Worm (Caenorhabditis elegans) whole organism, early embryonic: ENCODE data around the gene F59A7.7.

Experiments
- B0310.2 ChIP-seq: sonication (generic microtip); optimal IDR thresholded peaks from 2 replicates; lab custom pipeline; 2016; ENCODE audit warnings: mild to moderate bottlenecking, missing genetic modification characterization, missing compliant biosample characterization
- F13C5.2 ChIP-seq: sonication (generic microtip); optimal IDR thresholded peaks from 2 replicates; lab custom pipeline; 2017; ENCODE audit warnings: mild to moderate bottlenecking, missing genetic modification characterization, inconsistent platforms, missing compliant biosample characterization
- aly-1 ChIP-seq: sonication (generic microtip); optimal IDR thresholded peaks from 2 replicates; lab custom pipeline; 2016; ENCODE audit warnings: missing genetic modification characterization, missing compliant biosample characterization
- ama-1 ChIP-seq: fragments of 150-350 bp; optimal IDR thresholded peaks from 2 replicates; lab custom pipeline; 2014
- ceh-13 ChIP-seq: fragments of 200-800 bp; sonication (Bioruptor generic); optimal IDR thresholded peaks from 2 replicates; lab custom pipeline; 2018; ENCODE audit warnings: mild to moderate bottlenecking, missing genetic modification characterization, missing compliant biosample characterization
- ceh-36 ChIP-seq: sonication (generic microtip); optimal IDR thresholded peaks from 2 replicates; lab custom pipeline; 2016; ENCODE audit warnings: missing genetic modification characterization, inconsistent platforms, missing compliant biosample characterization
- ets-7 ChIP-seq: sonication (generic microtip); optimal IDR thresholded peaks from 2 replicates; lab custom pipeline; 2016; ENCODE audit warnings: missing genotype, missing genetic modification characterization, missing compliant biosample characterization
- flt-1 ChIP-seq: fragments of 200-800 bp; sonication (Bioruptor generic); IDR thresholded peaks from 2 replicates; pipeline ENCODE4 v1.3.6; 2022; ENCODE audit warnings: missing genetic modification characterization, missing compliant biosample characterization
- hmbx-1 ChIP-seq: sonication (generic microtip); optimal IDR thresholded peaks from 2 replicates; lab custom pipeline; 2016; ENCODE audit warnings: mild to moderate bottlenecking, missing genetic modification characterization, missing compliant biosample characterization
- hmg-4 ChIP-seq: fragments of 200-800 bp; sonication (Bioruptor generic); optimal IDR thresholded peaks from 2 replicates; lab custom pipeline; 2018; ENCODE audit warnings: mild to moderate bottlenecking, missing genetic modification characterization, missing compliant biosample characterization
- hnd-1 ChIP-seq: sonication (generic microtip); optimal IDR thresholded peaks from 2 replicates; lab custom pipeline; 2016; ENCODE audit warnings: missing genetic modification characterization, missing compliant biosample characterization
- pes-1 ChIP-seq: fragments of 200-800 bp; sonication (Bioruptor generic); IDR thresholded peaks from 2 replicates; pipeline ENCODE4 v1.3.6; 2022; ENCODE audit warnings: missing genetic modification reagents, missing genetic modification characterization, missing compliant biosample characterization
- scrt-1 ChIP-seq: fragments of 200-800 bp; sonication (Bioruptor generic); IDR thresholded peaks from 2 replicates; pipeline ENCODE4 v1.3.6; 2022; ENCODE audit warnings: missing genetic modification characterization, missing compliant biosample characterization
- sea-1 ChIP-seq: fragments of 200-800 bp; sonication (Bioruptor generic); conservative IDR thresholded peaks from 2 replicates; pipeline ENCODE4 v1.3.6; 2022; ENCODE audit warnings: missing genetic modification characterization, missing compliant biosample characterization
- tbx-11 ChIP-seq: fragments of 200-800 bp; sonication (Bioruptor generic); IDR thresholded peaks from 2 replicates; pipeline ENCODE4 v1.3.6; 2022; ENCODE audit warnings: missing genetic modification characterization, missing compliant biosample characterization
- tbx-37 ChIP-seq: fragments of 200-800 bp; sonication (Bioruptor generic); conservative IDR thresholded peaks from 2 replicates; pipeline ENCODE4 v1.3.6; 2022; ENCODE audit warnings: missing genetic modification reagents, missing genetic modification characterization, missing compliant biosample characterization
- tra-4 ChIP-seq: sonication (generic microtip); optimal IDR thresholded peaks from 2 replicates; lab custom pipeline; 2017; ENCODE audit warnings: missing genetic modification characterization, missing compliant biosample characterization

The F59A7.7 gene

ce11 chrV:1978968-1979367 is 32.9 kb upstream of the F59A7.7 start, which contains the start of gene T08B1.4:
TSS of gene T08B1.4 (plus strand) at chrV:1979268.
- TF ChIP-seq ceh-13 (GFP tag; lab: Kevin White, UChicago) (no peak), ama-1 (lab: Kevin White, UChicago) (no peak), tbx-37 (GFP tag; lab: Robert Waterston, UW) (no peak), hmbx-1 (no peak), tra-4 (no peak), ceh-36 (no peak), pes-1 (GFP tag; lab: Robert Waterston, UW) (no peak), sea-1 (no peak), F13C5.2 (no peak), flt-1 (GFP tag; lab: Robert Waterston, UW) (no peak), tbx-11 (GFP tag; lab: Robert Waterston, UW) (no peak), scrt-1 (GFP tag; lab: Robert Waterston, UW) (no peak), aly-1 (no peak), hmg-4 (GFP tag; lab: Kevin White, UChicago) (no peak), ets-7 (no peak), B0310.2 (tag; lab: Kevin White, UChicago) (no peak), hnd-1 (tag; lab: Kevin White, UChicago) (no peak)

- TF ChIP-seq hnd-1 (tag; lab: Kevin White, UChicago): no peak
- no peak for TF ChIP-seq ama-1 (lab: Kevin White, UChicago)
- TF ChIP-seq B0310.2 (tag; lab: Kevin White, UChicago): no peak
- no peak for TF ChIP-seq aly-1
- no peak for TF ChIP-seq hmg-4 (GFP tag; lab: Kevin White, UChicago)
- no peak for TF ChIP-seq flt-1 (GFP tag; lab: Robert Waterston, UW)
- TF ChIP-seq ets-7: no peak
- TF ChIP-seq ceh-13 (GFP tag; lab: Kevin White, UChicago): no peak
- TF ChIP-seq pes-1 (GFP tag; lab: Robert Waterston, UW): no peak
- TF ChIP-seq scrt-1 (GFP tag; lab: Robert Waterston, UW): no peak
- TF ChIP-seq tbx-37 (GFP tag; lab: Robert Waterston, UW): no peak
- TF ChIP-seq ceh-36: no peak
- TF ChIP-seq tra-4: no peak
- no peak for TF ChIP-seq tbx-11 (GFP tag; lab: Robert Waterston, UW)
Observed at ce11 chrV:1986954-1987353, 24.9 kb upstream of the F59A7.7 start, which contains the start of gene T08B1.1. TSS of gene T08B1.1 (minus strand) at chrV:1987045.

- TF ChIP-seq ceh-13 (GFP tag; lab: Kevin White, UChicago) (no peak), hmg-4 (GFP tag; lab: Kevin White, UChicago) (no peak), B0310.2 (tag; lab: Kevin White, UChicago) (no peak), tra-4 (no peak), flt-1 (GFP tag; lab: Robert Waterston, UW) (no peak), aly-1 (no peak), ceh-36 (no peak), ama-1 (lab: Kevin White, UChicago) (no peak), sea-1 (no peak), F13C5.2 (no peak), tbx-37 (GFP tag; lab: Robert Waterston, UW) (no peak), pes-1 (GFP tag; lab: Robert Waterston, UW) (no peak), scrt-1 (GFP tag; lab: Robert Waterston, UW) (no peak), hmbx-1 (no peak), hnd-1 (tag; lab: Kevin White, UChicago) (no peak), ets-7 (no peak), tbx-11 (GFP tag; lab: Robert Waterston, UW) (no peak)
Observed at ce11 chrV:1989220-1989619, 22.7 kb upstream of the F59A7.7 start.

DNA sequence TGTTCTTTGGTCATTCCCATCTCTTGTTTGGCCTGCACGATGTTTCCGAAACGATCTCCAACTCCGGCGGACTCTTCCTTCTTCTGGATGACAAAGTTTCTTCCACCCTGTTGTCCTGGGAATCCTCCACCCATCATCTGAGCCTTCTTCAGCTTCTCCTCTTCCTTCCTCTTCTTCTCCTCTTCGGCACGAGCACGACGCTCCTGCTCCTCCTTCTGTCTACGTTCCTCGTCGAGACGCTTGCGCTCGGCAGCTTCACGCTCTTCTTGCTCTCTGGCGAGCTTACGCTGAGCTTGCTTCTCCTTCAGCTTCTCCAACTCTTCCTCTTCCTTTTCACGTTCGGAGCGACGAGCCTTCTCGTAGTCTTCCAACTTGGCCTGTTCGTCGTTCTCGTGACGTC is 20.5 kb upstream of the F59A7.7 start:
- no peak for TF ChIP-seq ama-1 (lab: Kevin White, UChicago)
- TF ChIP-seq ceh-13 (GFP tag; lab: Kevin White, UChicago): no peak
- TF ChIP-seq hnd-1 (tag; lab: Kevin White, UChicago): no peak
- no peak for TF ChIP-seq ceh-36
- TF ChIP-seq pes-1 (GFP tag; lab: Robert Waterston, UW): no peak
- no peak for TF ChIP-seq tbx-37 (GFP tag; lab: Robert Waterston, UW)
- no peak for TF ChIP-seq flt-1 (GFP tag; lab: Robert Waterston, UW)
- no peak for TF ChIP-seq sea-1
- TF ChIP-seq B0310.2 (tag; lab: Kevin White, UChicago): no peak
- no peak for TF ChIP-seq F13C5.2
- TF ChIP-seq hmg-4 (GFP tag; lab: Kevin White, UChicago): no peak
- no peak for TF ChIP-seq hmbx-1
- no peak for TF ChIP-seq scrt-1 (GFP tag; lab: Robert Waterston, UW)

DNA sequence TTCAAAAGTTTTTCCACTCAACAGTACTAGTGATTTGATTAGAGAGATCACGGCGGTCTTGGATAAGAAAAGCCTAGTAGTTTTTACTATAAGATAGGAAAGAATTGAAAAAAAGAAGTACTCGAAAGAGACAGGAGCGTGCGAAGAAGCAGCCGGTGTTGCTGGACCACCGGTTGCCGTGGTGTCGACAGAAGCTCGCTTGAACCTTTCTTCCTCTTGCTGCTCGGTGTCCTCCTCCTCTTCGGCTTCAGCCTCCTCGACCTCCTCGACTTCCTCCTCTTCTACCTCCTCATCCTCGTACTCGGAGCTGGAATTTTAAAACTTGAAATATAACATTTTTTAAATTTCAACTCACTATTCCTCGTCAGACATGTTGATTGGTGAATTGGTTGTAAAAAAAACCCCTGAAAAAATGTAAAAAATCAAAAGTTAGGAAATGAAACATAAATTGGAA is 19.3 kb upstream of the F59A7.7 start, which contains the start of gene tnt-4:
TSS of gene tnt-4 (minus strand) at position 404 of the 454 bp plus-strand sequence.
- TF ChIP-seq aly-1 (no peak), hmbx-1 (no peak), ceh-13 (GFP tag; lab: Kevin White, UChicago) (no peak), tbx-11 (GFP tag; lab: Robert Waterston, UW) (no peak), tbx-37 (GFP tag; lab: Robert Waterston, UW) (no peak), B0310.2 (tag; lab: Kevin White, UChicago) (no peak), flt-1 (GFP tag; lab: Robert Waterston, UW) (no peak), hmg-4 (GFP tag; lab: Kevin White, UChicago) (no peak)

DNA sequence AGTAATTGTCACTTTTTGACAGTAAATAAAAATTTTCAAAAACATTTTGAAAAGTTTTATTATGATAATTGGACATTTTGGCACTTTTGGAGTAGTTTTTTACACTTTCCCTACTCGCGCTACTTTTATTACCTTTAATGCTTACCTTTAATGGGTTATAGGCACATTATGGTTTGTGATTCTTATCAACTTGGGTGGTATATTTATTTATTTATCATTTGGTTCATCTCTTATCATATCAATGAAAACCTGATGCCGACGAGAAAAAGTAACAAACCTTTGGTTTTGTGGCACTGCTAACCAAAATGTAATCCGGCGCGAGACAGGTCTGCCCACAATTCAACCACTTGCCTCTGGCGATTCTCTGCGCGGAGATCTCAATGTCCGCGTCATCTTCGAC is 13.5 kb upstream of the F59A7.7 start:
- TF ChIP-seq tra-4: no peak
- no peak for TF ChIP-seq hnd-1 (tag; lab: Kevin White, UChicago)
- no peak for TF ChIP-seq ama-1 (lab: Kevin White, UChicago)
- no peak for TF ChIP-seq hmg-4 (GFP tag; lab: Kevin White, UChicago)
- TF ChIP-seq scrt-1 (GFP tag; lab: Robert Waterston, UW): no peak
- no peak for TF ChIP-seq aly-1
- no peak for TF ChIP-seq hmbx-1
- TF ChIP-seq ceh-13 (GFP tag; lab: Kevin White, UChicago): no peak
- TF ChIP-seq B0310.2 (tag; lab: Kevin White, UChicago): no peak
- TF ChIP-seq sea-1: no peak
- TF ChIP-seq tbx-11 (GFP tag; lab: Robert Waterston, UW): no peak
- no peak for TF ChIP-seq F13C5.2
- TF ChIP-seq flt-1 (GFP tag; lab: Robert Waterston, UW): no peak
- no peak for TF ChIP-seq ceh-36
- TF ChIP-seq pes-1 (GFP tag; lab: Robert Waterston, UW): no peak
- no peak for TF ChIP-seq ets-7
- TF ChIP-seq tbx-37 (GFP tag; lab: Robert Waterston, UW): no peak

DNA sequence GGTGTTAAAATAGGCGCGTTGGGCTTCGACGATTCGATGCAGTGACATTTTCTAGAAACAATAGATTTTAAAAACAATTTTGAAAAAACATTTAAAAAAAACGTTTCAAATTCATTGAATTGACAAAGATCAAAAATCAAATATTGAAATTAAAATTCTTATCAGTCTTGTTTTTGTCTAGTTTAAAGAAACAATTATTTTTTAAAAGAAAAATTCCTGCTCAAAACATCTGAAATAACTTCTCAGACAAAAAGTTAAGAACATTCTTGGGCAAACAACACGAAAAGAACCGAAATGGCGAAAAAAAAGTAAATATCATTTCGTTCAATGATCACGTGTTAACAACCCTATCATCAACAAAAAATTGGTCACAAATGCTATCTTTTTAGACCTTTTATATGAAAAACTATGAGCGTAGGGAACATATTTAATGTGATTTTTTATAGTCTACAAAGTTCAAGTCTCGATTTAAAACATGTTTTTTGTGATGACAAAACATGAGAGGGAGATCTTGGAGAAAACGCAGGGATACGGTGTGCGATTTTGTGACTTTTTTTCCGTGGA is 12.3 kb upstream of the F59A7.7 start, which contains the start of gene alh-5:
TSS of gene alh-5 (minus strand) at position 51 of the 564 bp plus-strand sequence.
- no peak for TF ChIP-seq ceh-13 (GFP tag; lab: Kevin White, UChicago)
- TF ChIP-seq scrt-1 (GFP tag; lab: Robert Waterston, UW): no peak
- no peak for TF ChIP-seq ets-7
- TF ChIP-seq pes-1 (GFP tag; lab: Robert Waterston, UW): no peak
- no peak for TF ChIP-seq flt-1 (GFP tag; lab: Robert Waterston, UW)
- TF ChIP-seq hmbx-1: no peak
- TF ChIP-seq tra-4: no peak
- no peak for TF ChIP-seq F13C5.2
- no peak for TF ChIP-seq hnd-1 (tag; lab: Kevin White, UChicago)
- TF ChIP-seq sea-1: no peak
